Worm (Caenorhabditis elegans): Measurements from ENCODE around the gene W03G1.2.

- no peak for TF ChIP-seq mab-9 (GFP tag; IDR thresholded peaks at IDR 0.05)
- TF ChIP-seq aly-2 (tag; optimal IDR thresholded peaks at IDR 0.05), result no peak
- TF ChIP-seq fos-1 (tag; optimal IDR thresholded peaks at IDR 0.05), result no peak
- TF ChIP-seq egl-13 (tag; optimal IDR thresholded peaks at IDR 0.05), result no peak
- TF ChIP-seq egl-27 (tag; optimal IDR thresholded peaks at IDR 0.05), result no peak
- no peak for TF ChIP-seq dpl-1 (GFP tag; optimal IDR thresholded peaks at IDR 0.05)
- no peak for TF ChIP-seq fkh-10 (GFP tag; optimal IDR thresholded peaks at IDR 0.05)
- no peak for TF ChIP-seq jun-1 (tag; optimal IDR thresholded peaks at IDR 0.05)
Observed at ce11 chrIV:522566-522965, 1.9 kb upstream of the W03G1.2 start.
